Fruit fly (Drosophila melanogaster) whole organism, embryonic: ENCODE results near the gene CG31213.

Experiments
- Bteb2 ChIP-seq: fragments of 200-800 bp; sonication (Bioruptor generic); optimal IDR thresholded peaks from 2 replicates; lab custom pipeline; 2016; ENCODE audit warnings: missing biosample characterization, missing genetic modification characterization
- CG10209 ChIP-seq: fragments of 200-800 bp; sonication (Bioruptor generic); optimal IDR thresholded peaks from 3 replicates; lab custom pipeline; 2017; ENCODE audit warnings: missing biosample characterization, mild to moderate bottlenecking, missing genetic modification characterization, missing genetic modification reagents
- CG11696 ChIP-seq: fragments of 200-800 bp; sonication (Bioruptor generic); IDR thresholded peaks from 2 replicates; pipeline ENCODE4 v1.3.6; 2022; ENCODE audit warnings: missing biosample characterization, missing genetic modification characterization
- CG12104 ChIP-seq: fragments of 200-800 bp; sonication (Bioruptor generic); optimal IDR thresholded peaks from 3 replicates; lab custom pipeline; 2016; ENCODE audit warnings: missing biosample characterization, missing genetic modification characterization
- CG14710 ChIP-seq: fragments of 200-800 bp; sonication (Bioruptor generic); optimal IDR thresholded peaks from 3 replicates; lab custom pipeline; 2019; ENCODE audit warnings: missing biosample characterization, mild to moderate bottlenecking, missing genetic modification characterization, moderate library complexity
- CG14965 ChIP-seq: fragments of 200-800 bp; sonication (Bioruptor generic); optimal IDR thresholded peaks from 2 replicates; lab custom pipeline; 2016; ENCODE audit warnings: missing biosample characterization, missing genetic modification characterization, borderline replicate concordance
- CG1529 ChIP-seq: fragments of 200-800 bp; sonication (Bioruptor generic); optimal IDR thresholded peaks from 3 replicates; lab custom pipeline; 2018; ENCODE audit warnings: missing biosample characterization, missing genetic modification characterization
- CG16813 ChIP-seq: fragments of 200-800 bp; sonication (Bioruptor generic); IDR thresholded peaks from 3 replicates; pipeline ENCODE4 v1.3.6; 2022; ENCODE audit warnings: missing biosample characterization, missing genetic modification characterization; ENCODE audit not compliant: partially characterized antibody
- CG1792 ChIP-seq: fragments of 200-800 bp; sonication (Bioruptor generic); optimal IDR thresholded peaks from 2 replicates; lab custom pipeline; 2016; ENCODE audit warnings: missing biosample characterization, missing genetic modification characterization
- CG2202 ChIP-seq: fragments of 200-800 bp; sonication (Bioruptor generic); optimal IDR thresholded peaks from 2 replicates; lab custom pipeline; 2018; ENCODE audit warnings: missing biosample characterization, mild to moderate bottlenecking, missing genetic modification characterization
- CG2712 ChIP-seq: fragments of 200-800 bp; optimal IDR thresholded peaks from 3 replicates; lab custom pipeline; 2019; ENCODE audit warnings: missing biosample characterization, mild to moderate bottlenecking, missing genetic modification characterization, moderate library complexity
- CG3838 ChIP-seq: fragments of 200-800 bp; sonication (Bioruptor generic); optimal IDR thresholded peaks from 3 replicates; lab custom pipeline; 2016; ENCODE audit warnings: missing biosample characterization, missing genetic modification characterization
- CG6272 ChIP-seq: fragments of 200-800 bp; sonication (Bioruptor generic); IDR thresholded peaks from 2 replicates; pipeline ENCODE4 v1.3.6; 2022; ENCODE audit warnings: missing biosample characterization, missing genetic modification characterization
- CG6654 ChIP-seq: fragments of 200-800 bp; sonication (Bioruptor generic); optimal IDR thresholded peaks from 2 replicates; lab custom pipeline; 2017; ENCODE audit warnings: missing biosample characterization, mild to moderate bottlenecking, missing genetic modification characterization
- CG6689 ChIP-seq: fragments of 200-800 bp; sonication (Bioruptor generic); IDR thresholded peaks from 2 replicates; pipeline ENCODE4 v1.3.6; 2022; ENCODE audit warnings: missing biosample characterization, missing genetic modification characterization
- CG8944 ChIP-seq: fragments of 200-800 bp; sonication (Bioruptor generic); optimal IDR thresholded peaks from 3 replicates; lab custom pipeline; 2016; ENCODE audit warnings: missing biosample characterization, missing genetic modification characterization
- CG9215 ChIP-seq: fragments of 200-800 bp; sonication (Bioruptor generic); IDR thresholded peaks from 2 replicates; pipeline ENCODE4 v1.3.6; 2022; ENCODE audit warnings: missing biosample characterization, missing genetic modification characterization
- CG9437 ChIP-seq: fragments of 200-800 bp; sonication (Bioruptor generic); optimal IDR thresholded peaks from 2 replicates; lab custom pipeline; 2018; ENCODE audit warnings: missing biosample characterization, mild to moderate bottlenecking, missing genetic modification characterization
- D19A ChIP-seq: fragments of 200-800 bp; optimal IDR thresholded peaks from 3 replicates; lab custom pipeline; 2019; ENCODE audit warnings: missing biosample characterization, mild to moderate bottlenecking, missing genetic modification characterization, moderate library complexity
- Doc2 ChIP-seq: fragments of 200-800 bp; sonication (Bioruptor generic); IDR thresholded peaks from 2 replicates; pipeline ENCODE4 v1.3.6; 2022; ENCODE audit warnings: missing biosample characterization, missing genetic modification characterization
- H2.0 ChIP-seq: fragments of 200-800 bp; sonication (Bioruptor generic); IDR thresholded peaks from 2 replicates; pipeline ENCODE4 v1.3.6; 2022; ENCODE audit warnings: missing biosample characterization, missing genetic modification characterization
- HLH4C ChIP-seq: fragments of 200-800 bp; sonication (Bioruptor generic); IDR thresholded peaks from 3 replicates; pipeline ENCODE4 v1.3.6; 2022; ENCODE audit warnings: missing biosample characterization, missing genetic modification characterization; ENCODE audit not compliant: partially characterized antibody
- HmgZ ChIP-seq: fragments of 200-800 bp; sonication (Bioruptor generic); optimal IDR thresholded peaks from 2 replicates; lab custom pipeline; 2018; ENCODE audit warnings: missing biosample characterization, mild to moderate bottlenecking, missing genetic modification characterization
- Hr3 ChIP-seq: fragments of 200-800 bp; sonication (Bioruptor generic); optimal IDR thresholded peaks from 3 replicates; lab custom pipeline; 2016; ENCODE audit warnings: missing biosample characterization, missing genetic modification characterization
- Med ChIP-seq: fragments of 200-800 bp; sonication (Bioruptor generic); peaks from one replicate; lab custom pipeline; 2016; ENCODE audit warnings: missing biosample characterization, missing genetic modification characterization, mild to moderate bottlenecking, inconsistent platforms, moderate library complexity
- PHDP ChIP-seq: fragments of 200-800 bp; sonication (Bioruptor generic); optimal IDR thresholded peaks from 3 replicates; lab custom pipeline; 2018; ENCODE audit warnings: missing biosample characterization, mild to moderate bottlenecking, missing genetic modification characterization, moderate library complexity
- Poxn ChIP-seq: fragments of 200-800 bp; sonication (Bioruptor generic); IDR thresholded peaks from 2 replicates; pipeline ENCODE4 v1.3.6; 2022; ENCODE audit warnings: missing biosample characterization, missing genetic modification characterization
- Side ChIP-seq: fragments of 200-800 bp; sonication (Bioruptor generic); optimal IDR thresholded peaks from 2 replicates; lab custom pipeline; 2016; ENCODE audit warnings: missing biosample characterization, missing genetic modification characterization
- Six4 ChIP-seq: fragments of 200-800 bp; sonication (Bioruptor generic); optimal IDR thresholded peaks from 2 replicates; lab custom pipeline; 2016; ENCODE audit warnings: missing biosample characterization, missing genetic modification characterization
- Xbp1 ChIP-seq: fragments of 200-800 bp; sonication (Bioruptor generic); optimal IDR thresholded peaks from 3 replicates; lab custom pipeline; 2016; ENCODE audit warnings: missing biosample characterization, mild to moderate bottlenecking, missing genetic modification characterization
- Xrp1 ChIP-seq: fragments of 200-800 bp; sonication (Bioruptor generic); IDR thresholded peaks from 2 replicates; pipeline ENCODE4 v1.3.6; 2022; ENCODE audit warnings: missing biosample characterization, missing genetic modification characterization
- aop ChIP-seq: fragments of 200-800 bp; sonication (Bioruptor generic); IDR thresholded peaks from 2 replicates; pipeline ENCODE4 v1.3.6; 2022; ENCODE audit warnings: missing biosample characterization, missing genetic modification characterization
- bowl ChIP-seq: fragments of 200-800 bp; sonication (Bioruptor generic); IDR thresholded peaks from 2 replicates; pipeline ENCODE4 v1.3.6; 2022; ENCODE audit warnings: missing biosample characterization, missing genetic modification characterization
- br ChIP-seq: fragments of >200 bp; optimal IDR thresholded peaks from 2 replicates; lab custom pipeline; 2017
- dati ChIP-seq: fragments of 200-800 bp; sonication (Bioruptor generic); IDR thresholded peaks from 2 replicates; pipeline ENCODE4 v1.3.6; 2022; ENCODE audit warnings: missing biosample characterization, missing genetic modification characterization
- emc ChIP-seq: fragments of 200-800 bp; sonication (Bioruptor generic); optimal IDR thresholded peaks from 2 replicates; lab custom pipeline; 2016; ENCODE audit warnings: missing biosample characterization, missing genetic modification characterization
- exex ChIP-seq: fragments of 200-800 bp; sonication (Bioruptor generic); optimal IDR thresholded peaks from 4 replicates; lab custom pipeline; 2018; ENCODE audit warnings: missing biosample characterization, mild to moderate bottlenecking, missing genetic modification characterization, moderate library complexity
- gcm ChIP-seq: fragments of 200-800 bp; sonication (Bioruptor generic); optimal IDR thresholded peaks from 2 replicates; lab custom pipeline; 2019; ENCODE audit warnings: missing biosample characterization, mild to moderate bottlenecking, missing genetic modification characterization, moderate library complexity
- gsb-n ChIP-seq: fragments of 200-800 bp; sonication (Bioruptor generic); optimal IDR thresholded peaks from 3 replicates; lab custom pipeline; 2018; ENCODE audit warnings: missing biosample characterization, mild to moderate bottlenecking, missing genetic modification characterization
- jing ChIP-seq: fragments of 200-800 bp; sonication (Bioruptor generic); optimal IDR thresholded peaks from 2 replicates; lab custom pipeline; 2018; ENCODE audit warnings: missing biosample characterization, mild to moderate bottlenecking, missing genetic modification characterization
- nerfin-1 ChIP-seq: fragments of 200-800 bp; sonication (Bioruptor generic); optimal IDR thresholded peaks from 3 replicates; lab custom pipeline; 2019; ENCODE audit warnings: missing biosample characterization, mild to moderate bottlenecking, missing genetic modification characterization, moderate library complexity
- nerfin-2 ChIP-seq: fragments of 200-800 bp; sonication (Bioruptor generic); IDR thresholded peaks from 2 replicates; pipeline ENCODE4 v1.3.6; 2022; ENCODE audit warnings: missing biosample characterization, missing genetic modification characterization; ENCODE audit not compliant: partially characterized antibody
- nmo ChIP-seq: fragments of 200-800 bp; sonication (Bioruptor generic); optimal IDR thresholded peaks from 2 replicates; lab custom pipeline; 2018; ENCODE audit warnings: missing biosample characterization, mild to moderate bottlenecking, missing genetic modification characterization, moderate library complexity
- pros ChIP-seq: fragments of 200-800 bp; sonication (Bioruptor generic); optimal IDR thresholded peaks from 3 replicates; lab custom pipeline; 2019; ENCODE audit warnings: missing biosample characterization, mild to moderate bottlenecking, missing genetic modification characterization, moderate library complexity
- pum ChIP-seq: fragments of 200-800 bp; sonication (Bioruptor generic); optimal IDR thresholded peaks from 2 replicates; lab custom pipeline; 2016; ENCODE audit warnings: missing biosample characterization, missing genetic modification characterization
- ro ChIP-seq: fragments of 200-800 bp; sonication (Bioruptor generic); IDR thresholded peaks from 2 replicates; pipeline ENCODE4 v1.3.6; 2022; ENCODE audit warnings: missing biosample characterization, missing genetic modification characterization
- scrt ChIP-seq: fragments of 200-800 bp; sonication (Bioruptor generic); optimal IDR thresholded peaks from 2 replicates; lab custom pipeline; 2018; ENCODE audit warnings: missing biosample characterization, mild to moderate bottlenecking, missing genetic modification characterization, moderate library complexity
- stc ChIP-seq: fragments of 200-800 bp; sonication (Bioruptor generic); IDR thresholded peaks from 2 replicates; pipeline ENCODE4 v1.3.6; 2022; ENCODE audit warnings: missing biosample characterization, missing genetic modification characterization
- tap ChIP-seq: fragments of 200-800 bp; optimal IDR thresholded peaks from 3 replicates; lab custom pipeline; 2019; ENCODE audit warnings: missing biosample characterization, mild to moderate bottlenecking, missing genetic modification characterization, moderate library complexity
- vfl ChIP-seq: fragments of 200-800 bp; sonication (Bioruptor generic); optimal IDR thresholded peaks from 2 replicates; lab custom pipeline; 2016; ENCODE audit warnings: missing biosample characterization, missing genetic modification characterization
- vvl ChIP-seq: fragments of 200-800 bp; sonication (Bioruptor generic); IDR thresholded peaks from 2 replicates; pipeline ENCODE4 v1.3.6; 2022; ENCODE audit warnings: missing biosample characterization, missing genetic modification characterization
- zfh2 ChIP-seq: fragments of 200-800 bp; sonication (Bioruptor generic); optimal IDR thresholded peaks from 2 replicates; lab custom pipeline; 2016; ENCODE audit warnings: missing biosample characterization, missing genetic modification characterization

The CG31213 gene

dm6 chr3R:19998418-19998817 lies 25.7 kb downstream of the CG31213 start (continued):
- TF ChIP-seq dati (GFP tag; lab: Robert Waterston, UW), result no peak
- TF ChIP-seq CG12104, result peak; percentile 4
- TF ChIP-seq CG9437 (GFP tag; lab: Kevin White, UChicago), result peak; percentile 46
- TF ChIP-seq vvl (GFP tag; lab: Robert Waterston, UW), result peak; percentile 89
- TF ChIP-seq stc, result peak; percentile 46
- TF ChIP-seq exex, result no peak
- TF ChIP-seq gcm (GFP tag; lab: Kevin White, UChicago), result peak; percentile 61
- peak; percentile 76 for TF ChIP-seq CG8944 (GFP tag; lab: Kevin White, UChicago)
- no peak for TF ChIP-seq emc
- TF ChIP-seq bowl (GFP tag; lab: Robert Waterston, UW), result 0 out of 2 replicates have a peak, but pooled peaks have one; percentile 26
- TF ChIP-seq jing, result peak; percentile 64
- TF ChIP-seq CG1529 (GFP tag; lab: Kevin White, UChicago), result peak; percentile 79
- TF ChIP-seq CG6272, result peak; percentile 50; the same call in 1 of the 2 replicates
- TF ChIP-seq CG2712 (tag; lab: Kevin White, UChicago), result peak; percentile 87
- TF ChIP-seq CG14710 (tag; lab: Kevin White, UChicago), result peak; percentile 77
- TF ChIP-seq Bteb2 (GFP tag; lab: Kevin White, UChicago), result peak; percentile 51
- TF ChIP-seq CG16813 (GFP tag; lab: Robert Waterston, UW), result no peak
- no peak for TF ChIP-seq Doc2
- TF ChIP-seq CG6689 (GFP tag; lab: Robert Waterston, UW), result peak; percentile 75
- peak; percentile 87 for TF ChIP-seq Xrp1
- peak; percentile 65 for TF ChIP-seq D19A (tag; lab: Kevin White, UChicago)
- no peak for TF ChIP-seq br (lab: Kevin White, UChicago)
- no peak for TF ChIP-seq HLH4C (GFP tag; lab: Robert Waterston, UW)
- peak; percentile 75 for TF ChIP-seq pum (GFP tag; lab: Kevin White, UChicago)
- no peak for TF ChIP-seq CG14965 (GFP tag; lab: Kevin White, UChicago)
- no peak for TF ChIP-seq pros (GFP tag; lab: Kevin White, UChicago)
- peak; percentile 27 for TF ChIP-seq CG6654 (GFP tag; lab: Kevin White, UChicago)
- peak; percentile 65 for TF ChIP-seq nerfin-1 (tag; lab: Kevin White, UChicago)
- peak; percentile 64 for TF ChIP-seq Hr3 (GFP tag; lab: Kevin White, UChicago)
- no peak for TF ChIP-seq CG3838
- TF ChIP-seq vfl (GFP tag; lab: Kevin White, UChicago), result no peak
- peak; percentile 86 for TF ChIP-seq H2.0 (GFP tag; lab: Robert Waterston, UW)
- 0 out of 2 replicates have a peak, but pooled peaks have one; percentile 32 for TF ChIP-seq aop
- 0 out of 2 replicates have a peak, but pooled peaks have one; percentile 45 for TF ChIP-seq CG11696 (GFP tag; lab: Robert Waterston, UW)
- TF ChIP-seq CG2202, result peak; percentile 64
- TF ChIP-seq Poxn (GFP tag; lab: Robert Waterston, UW), result no peak
- peak; percentile 90 for TF ChIP-seq Med (GFP tag; lab: Kevin White, UChicago)
- TF ChIP-seq nmo (GFP tag; lab: Kevin White, UChicago), result peak; percentile 74
- peak; percentile 13 for TF ChIP-seq scrt (GFP tag; lab: Kevin White, UChicago)
- peak; percentile 62 for TF ChIP-seq CG10209 (GFP tag; lab: Kevin White, UChicago)
- peak; percentile 78 for TF ChIP-seq Xbp1 (GFP tag; lab: Kevin White, UChicago)
- TF ChIP-seq HmgZ (tag; lab: Kevin White, UChicago), result peak; percentile 16
- peak; percentile 71 for TF ChIP-seq PHDP
- peak; percentile 39; the same call in 1 of the 2 replicates for TF ChIP-seq CG9215 (GFP tag; lab: Robert Waterston, UW)
- TF ChIP-seq gsb-n (tag; lab: Kevin White, UChicago), result peak; percentile 75
- no peak for TF ChIP-seq zfh2 (GFP tag; lab: Kevin White, UChicago)
- TF ChIP-seq Side, result peak; percentile 74
- peak; percentile 32 for TF ChIP-seq CG1792 (GFP tag; lab: Kevin White, UChicago)
- TF ChIP-seq tap, result peak; percentile 72
- TF ChIP-seq Six4 (GFP tag; lab: Kevin White, UChicago), result peak; percentile 76
- TF ChIP-seq ro, result 0 out of 2 replicates have a peak, but pooled peaks have one; percentile 24
- no peak for TF ChIP-seq nerfin-2 (GFP tag; lab: Robert Waterston, UW)
